Worm (Caenorhabditis elegans) whole organism, L2 larva: Measurements from ENCODE around the gene act-5.

Experiments used
- ZK546.5 ChIP-seq: sonication (generic microtip); optimal IDR thresholded peaks from 2 replicates; lab custom pipeline; 2017; ENCODE audit warnings: missing biosample characterization, missing genetic modification characterization
- elt-3 ChIP-seq: sonication (generic microtip); optimal IDR thresholded peaks from 2 replicates; lab custom pipeline; 2017; ENCODE audit warnings: missing biosample characterization, missing genetic modification characterization
- unc-62 ChIP-seq: fragments of 150-350 bp; optimal IDR thresholded peaks from 2 replicates; lab custom pipeline; 2014; ENCODE audit warnings: missing biosample characterization, missing genetic modification reagents, missing genetic modification characterization

ce11 chrIII:13606016-13606530 is at the start of gene act-5:
- no peak for TF ChIP-seq ZK546.5 (tag; lab: Kevin White, UChicago)
- TF ChIP-seq unc-62 (GFP tag; lab: Kevin White, UChicago) = no peak
- TF ChIP-seq elt-3 (tag; lab: Kevin White, UChicago) = no peak
